Worm (Caenorhabditis elegans) whole organism, late embryonic: ENCODE results near the gene str-222.

Experiments
- C08G9.2 ChIP-seq: sonication (generic microtip); optimal IDR thresholded peaks from 2 replicates; lab custom pipeline; 2016; ENCODE audit warnings: mild to moderate bottlenecking, missing genetic modification characterization, moderate library complexity, missing compliant biosample characterization
- C38D4.7 ChIP-seq: fragments of 200-800 bp; sonication (Bioruptor generic); optimal IDR thresholded peaks from 2 replicates; lab custom pipeline; 2018; ENCODE audit warnings: mild to moderate bottlenecking, missing genetic modification characterization, moderate library complexity, missing compliant biosample characterization
- F13H6.1 ChIP-seq: sonication (generic microtip); optimal IDR thresholded peaks from 2 replicates; lab custom pipeline; 2016; ENCODE audit warnings: missing genetic modification characterization, missing compliant biosample characterization
- K09A11.1 ChIP-seq: sonication (generic microtip); optimal IDR thresholded peaks from 2 replicates; lab custom pipeline; 2017; ENCODE audit warnings: antibody characterized with exemption, mild to moderate bottlenecking, missing genetic modification characterization, missing compliant biosample characterization; ENCODE audit not compliant: insufficient read depth
- T23F11.4 ChIP-seq: fragments of 200-800 bp; sonication (Bioruptor generic); optimal IDR thresholded peaks from 2 replicates; lab custom pipeline; 2018; ENCODE audit warnings: mild to moderate bottlenecking, missing genetic modification characterization, missing compliant biosample characterization
- ahr-1 ChIP-seq: sonication (generic microtip); optimal IDR thresholded peaks from 2 replicates; lab custom pipeline; 2016; ENCODE audit warnings: missing genetic modification characterization, missing compliant biosample characterization
- ama-1 ChIP-seq: fragments of 150-350 bp; optimal IDR thresholded peaks from 2 replicates; lab custom pipeline; 2014
- ceh-19 ChIP-seq: fragments of 200-800 bp; sonication (Bioruptor generic); optimal IDR thresholded peaks from 2 replicates; lab custom pipeline; 2018; ENCODE audit warnings: mild to moderate bottlenecking, missing genetic modification characterization, missing compliant biosample characterization
- ceh-22 ChIP-seq: sonication (generic microtip); optimal IDR thresholded peaks from 2 replicates; lab custom pipeline; 2017; ENCODE audit warnings: missing biosample characterization, missing genetic modification characterization
- ceh-31 ChIP-seq: sonication (generic microtip); optimal IDR thresholded peaks from 2 replicates; lab custom pipeline; 2016; ENCODE audit warnings: missing genetic modification characterization, missing compliant biosample characterization
- ceh-34 ChIP-seq: sonication (generic microtip); optimal IDR thresholded peaks from 2 replicates; lab custom pipeline; 2016; ENCODE audit warnings: mild to moderate bottlenecking, missing genetic modification characterization, missing compliant biosample characterization
- ceh-45 ChIP-seq: fragments of 200-800 bp; sonication (Bioruptor generic); IDR thresholded peaks from 2 replicates; pipeline ENCODE4 v1.3.6; 2022; ENCODE audit warnings: missing genetic modification reagents, missing genetic modification characterization, missing compliant biosample characterization
- ceh-48 ChIP-seq: sonication (generic microtip); optimal IDR thresholded peaks from 2 replicates; lab custom pipeline; 2016; ENCODE audit warnings: missing genetic modification characterization, inconsistent platforms, missing compliant biosample characterization
- ceh-6 ChIP-seq: fragments of 200-800 bp; sonication (Bioruptor generic); optimal IDR thresholded peaks from 2 replicates; lab custom pipeline; 2018; ENCODE audit warnings: mild to moderate bottlenecking, missing genetic modification characterization, missing compliant biosample characterization
- ceh-9 ChIP-seq: sonication (generic microtip); optimal IDR thresholded peaks from 2 replicates; lab custom pipeline; 2016; ENCODE audit warnings: mild to moderate bottlenecking, missing genetic modification characterization, inconsistent platforms, missing compliant biosample characterization
- che-1 ChIP-seq: sonication (generic microtip); optimal IDR thresholded peaks from 2 replicates; lab custom pipeline; 2016; ENCODE audit warnings: mild to moderate bottlenecking, missing genetic modification characterization, missing compliant biosample characterization
- elt-4 ChIP-seq: sonication (generic microtip); optimal IDR thresholded peaks from 2 replicates; lab custom pipeline; 2016; ENCODE audit warnings: missing genetic modification characterization, missing compliant biosample characterization
- ets-4 ChIP-seq: sonication (generic microtip); optimal IDR thresholded peaks from 2 replicates; lab custom pipeline; 2016; ENCODE audit warnings: missing genetic modification characterization, missing compliant biosample characterization
- gmeb-2 ChIP-seq: sonication (generic microtip); optimal IDR thresholded peaks from 2 replicates; lab custom pipeline; 2016; ENCODE audit warnings: missing genetic modification characterization, inconsistent platforms, missing compliant biosample characterization
- hlh-13 ChIP-seq: fragments of 200-800 bp; sonication (Bioruptor generic); optimal IDR thresholded peaks from 2 replicates; lab custom pipeline; 2018; ENCODE audit warnings: mild to moderate bottlenecking, missing genetic modification characterization, missing compliant biosample characterization
- hlh-6 ChIP-seq: sonication (generic microtip); optimal IDR thresholded peaks from 2 replicates; lab custom pipeline; 2016; ENCODE audit warnings: missing genotype, missing genetic modification characterization, missing compliant biosample characterization
- hlh-8 ChIP-seq: sonication (generic microtip); optimal IDR thresholded peaks from 2 replicates; lab custom pipeline; 2016; ENCODE audit warnings: missing genotype, missing genetic modification characterization, missing compliant biosample characterization
- lim-6 ChIP-seq: sonication (generic microtip); optimal IDR thresholded peaks from 2 replicates; lab custom pipeline; 2016; ENCODE audit warnings: missing genetic modification characterization, missing compliant biosample characterization
- mec-3 ChIP-seq: sonication (generic microtip); optimal IDR thresholded peaks from 2 replicates; lab custom pipeline; 2016; ENCODE audit warnings: borderline replicate concordance, missing genetic modification characterization, missing compliant biosample characterization
- nfya-1 ChIP-seq: sonication (generic microtip); optimal IDR thresholded peaks from 2 replicates; lab custom pipeline; 2017; ENCODE audit warnings: missing genetic modification characterization, mild to moderate bottlenecking, missing compliant biosample characterization, antibody characterized with exemption, moderate library complexity
- odd-2 ChIP-seq: sonication (generic microtip); optimal IDR thresholded peaks from 2 replicates; lab custom pipeline; 2017; ENCODE audit warnings: antibody characterized with exemption, mild to moderate bottlenecking, missing genetic modification characterization, missing compliant biosample characterization
- pag-3 ChIP-seq: sonication (generic microtip); optimal IDR thresholded peaks from 2 replicates; lab custom pipeline; 2016; ENCODE audit warnings: missing compliant biosample characterization, missing genetic modification characterization, borderline replicate concordance
- pat-9 ChIP-seq: fragments of 200-800 bp; sonication (Bioruptor generic); optimal IDR thresholded peaks from 2 replicates; lab custom pipeline; 2018; ENCODE audit warnings: mild to moderate bottlenecking, missing genetic modification characterization, moderate library complexity, missing compliant biosample characterization
- pha-4 ChIP-seq: fragments of 150-350 bp; optimal IDR thresholded peaks from 2 replicates; lab custom pipeline; 2018; ENCODE audit warnings: missing biosample characterization, missing genetic modification reagents, missing genetic modification characterization
- pqm-1 ChIP-seq: sonication (generic microtip); optimal IDR thresholded peaks from 2 replicates; lab custom pipeline; 2016; ENCODE audit warnings: missing genetic modification characterization, missing compliant biosample characterization
- pros-1 ChIP-seq: fragments of 150-350 bp; optimal IDR thresholded peaks from 2 replicates; lab custom pipeline; 2014; ENCODE audit warnings: missing biosample characterization, missing genetic modification reagents, missing genetic modification characterization
- ref-2 ChIP-seq: sonication (generic microtip); optimal IDR thresholded peaks from 2 replicates; lab custom pipeline; 2016; ENCODE audit warnings: missing genetic modification characterization, missing compliant biosample characterization
- rnt-1 ChIP-seq: sonication (generic microtip); optimal IDR thresholded peaks from 2 replicates; lab custom pipeline; 2016; ENCODE audit warnings: missing genetic modification characterization, missing compliant biosample characterization
- sox-2 ChIP-seq: fragments of 200-800 bp; sonication (Bioruptor generic); IDR thresholded peaks from 2 replicates; pipeline ENCODE4 v1.3.6; 2022; ENCODE audit warnings: missing genetic modification reagents, missing genetic modification characterization, missing compliant biosample characterization
- sox-4 ChIP-seq: sonication (generic microtip); optimal IDR thresholded peaks from 2 replicates; lab custom pipeline; 2017; ENCODE audit warnings: mild to moderate bottlenecking, missing genetic modification characterization, inconsistent platforms, missing compliant biosample characterization
- syd-9 ChIP-seq: sonication (generic microtip); optimal IDR thresholded peaks from 2 replicates; lab custom pipeline; 2016; ENCODE audit warnings: mild to moderate bottlenecking, missing genetic modification characterization, moderate library complexity, missing compliant biosample characterization
- tbx-7 ChIP-seq: sonication (generic microtip); optimal IDR thresholded peaks from 2 replicates; lab custom pipeline; 2016; ENCODE audit warnings: missing genotype, missing genetic modification characterization, missing compliant biosample characterization
- unc-42 ChIP-seq: sonication (generic microtip); optimal IDR thresholded peaks from 2 replicates; lab custom pipeline; 2016; ENCODE audit warnings: missing genotype, missing genetic modification characterization, missing compliant biosample characterization
- zip-5 ChIP-seq: sonication (generic microtip); optimal IDR thresholded peaks from 2 replicates; lab custom pipeline; 2016; ENCODE audit warnings: missing genetic modification characterization, missing compliant biosample characterization
- ztf-16 ChIP-seq: sonication (generic microtip); optimal IDR thresholded peaks from 2 replicates; lab custom pipeline; 2017; ENCODE audit warnings: missing genetic modification characterization, missing compliant biosample characterization

str-222 gene

ce11 chrV:1631148-1631547, 4.8 kb upstream of the str-222 start, which contains the start of gene Y46H3D.8:
Gene Y46H3D.8, minus strand, starts transcription at chrV:1631248.
- TF ChIP-seq hlh-6 (tag; lab: Kevin White, UChicago) (no peak), ahr-1 (tag; lab: Kevin White, UChicago) (no peak), lim-6 (tag; lab: Kevin White, UChicago) (no peak), gmeb-2 (tag; lab: Kevin White, UChicago) (no peak), ceh-6 (GFP tag; lab: Kevin White, UChicago) (no peak), sox-2 (GFP tag; lab: Robert Waterston, UW) (no peak), ztf-16 (tag; lab: Kevin White, UChicago) (no peak), ceh-45 (no peak), ceh-9 (tag; lab: Kevin White, UChicago) (no peak), pros-1 (tag; lab: Kevin White, UChicago) (no peak), K09A11.1 (no peak), tbx-7 (tag; lab: Kevin White, UChicago) (no peak), ceh-19 (no peak)

DNA sequence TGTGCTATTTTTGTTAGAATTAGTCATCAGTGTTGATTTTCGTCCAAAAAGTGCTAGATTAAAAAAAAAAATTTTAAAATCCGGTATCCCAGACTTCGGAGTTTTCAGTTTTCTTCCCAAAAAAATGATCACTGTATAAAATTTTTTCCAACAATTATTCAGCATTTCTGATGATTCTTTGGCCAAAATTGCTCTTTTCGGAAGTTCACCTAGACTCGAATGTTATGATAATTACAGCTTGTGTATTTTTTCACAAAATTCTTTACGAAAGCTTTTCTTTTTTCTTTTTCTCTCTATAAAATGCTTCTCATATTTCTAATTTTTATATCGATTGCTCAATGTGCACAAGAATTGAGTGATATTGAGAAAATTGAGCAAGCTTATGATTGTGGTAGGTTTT, 4.2 kb upstream of the str-222 start, which contains the start of gene irld-17:
Gene irld-17 (plus strand): TSS at position 301 of the 400 bp plus-strand sequence.
- TF ChIP-seq ets-4 (tag; lab: Kevin White, UChicago) (no peak), mec-3 (tag; lab: Kevin White, UChicago) (no peak), unc-42 (no peak), rnt-1 (tag; lab: Kevin White, UChicago) (no peak), ama-1 (lab: Kevin White, UChicago) (no peak), ceh-22 (tag; lab: Kevin White, UChicago) (no peak), sox-2 (GFP tag; lab: Robert Waterston, UW) (no peak), C38D4.7 (no peak), ceh-31 (tag; lab: Kevin White, UChicago) (no peak)

DNA sequence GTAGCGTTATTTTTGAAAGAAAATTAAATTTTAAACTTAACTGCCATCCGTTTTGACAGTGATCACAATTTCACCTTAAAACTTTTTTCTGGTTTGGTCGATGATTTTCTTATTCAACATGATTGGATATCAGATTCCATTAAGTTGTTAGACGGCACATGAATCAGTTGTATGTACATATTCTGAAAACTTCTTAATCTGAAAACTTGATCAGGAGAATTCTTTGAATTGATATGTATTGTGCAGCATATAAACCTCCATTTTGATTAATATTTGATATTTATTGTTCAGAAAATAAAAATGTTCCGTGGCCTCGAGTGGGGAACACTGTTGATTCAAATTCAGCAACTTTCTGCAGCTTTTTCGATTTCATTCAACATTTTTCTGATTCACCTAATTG, 4.0 kb downstream of the str-222 start, which contains the start of gene str-221:
Gene str-221 (plus strand): TSS at position 301 of the 400 bp plus-strand sequence.
- no peak for TF ChIP-seq elt-4
- no peak for TF ChIP-seq C38D4.7
- no peak for TF ChIP-seq tbx-7 (tag; lab: Kevin White, UChicago)
- TF ChIP-seq ceh-19, result no peak
- no peak for TF ChIP-seq hlh-8 (tag; lab: Kevin White, UChicago)
- no peak for TF ChIP-seq F13H6.1 (tag; lab: Kevin White, UChicago)
- no peak for TF ChIP-seq gmeb-2 (tag; lab: Kevin White, UChicago)
- TF ChIP-seq sox-4 (tag; lab: Kevin White, UChicago), result no peak
- TF ChIP-seq pat-9, result no peak
- no peak for TF ChIP-seq pag-3 (tag; lab: Kevin White, UChicago)
- no peak for TF ChIP-seq ceh-22 (tag; lab: Kevin White, UChicago)
- TF ChIP-seq rnt-1 (tag; lab: Kevin White, UChicago), result no peak
- no peak for TF ChIP-seq syd-9 (tag; lab: Kevin White, UChicago)
- TF ChIP-seq ets-4 (tag; lab: Kevin White, UChicago), result no peak
- TF ChIP-seq pros-1 (tag; lab: Kevin White, UChicago), result no peak
- TF ChIP-seq pqm-1, result no peak
- TF ChIP-seq ceh-34 (tag; lab: Kevin White, UChicago), result no peak
- no peak for TF ChIP-seq che-1 (tag; lab: Kevin White, UChicago)
- TF ChIP-seq lim-6 (tag; lab: Kevin White, UChicago), result no peak
- TF ChIP-seq pha-4 (tag; lab: Kevin White, UChicago), result no peak

ce11 chrV:1642199-1642598, 6.2 kb downstream of the str-222 start, which contains the start of gene Y46H3D.1:
Gene Y46H3D.1, plus strand, starts transcription at chrV:1642499.
- TF ChIP-seq zip-5 (tag; lab: Kevin White, UChicago), result no peak
- no peak for TF ChIP-seq ceh-45
- TF ChIP-seq hlh-13 (GFP tag; lab: Kevin White, UChicago), result no peak
- no peak for TF ChIP-seq pat-9
- no peak for TF ChIP-seq nfya-1
- no peak for TF ChIP-seq ref-2 (tag; lab: Kevin White, UChicago)
- TF ChIP-seq sox-4 (tag; lab: Kevin White, UChicago), result no peak
- TF ChIP-seq ceh-6 (GFP tag; lab: Kevin White, UChicago), result no peak
- no peak for TF ChIP-seq syd-9 (tag; lab: Kevin White, UChicago)
- TF ChIP-seq odd-2 (tag; lab: Kevin White, UChicago), result no peak
- TF ChIP-seq C08G9.2 (tag; lab: Kevin White, UChicago), result no peak
- no peak for TF ChIP-seq T23F11.4 (GFP tag; lab: Kevin White, UChicago)
- TF ChIP-seq ceh-48 (tag; lab: Kevin White, UChicago), result no peak
